Fruit fly (Drosophila melanogaster) whole organism, prepupa: ENCODE results near the gene CG33700.

ENCODE experiments used
- CG31627 ChIP-seq: fragments of 200-800 bp; sonication (Bioruptor generic); optimal IDR thresholded peaks from 3 replicates; lab custom pipeline; 2016; ENCODE audit warnings: missing biosample characterization, missing genetic modification characterization
- CG6163 ChIP-seq: fragments of 200-800 bp; sonication (Bioruptor generic); IDR thresholded peaks from 3 replicates; pipeline ENCODE4 v1.3.6; 2022; ENCODE audit warnings: missing biosample characterization, missing genetic modification characterization
- Hr4 ChIP-seq: fragments of 200-800 bp; sonication (Bioruptor generic); optimal IDR thresholded peaks from 3 replicates; lab custom pipeline; 2016; ENCODE audit warnings: missing biosample characterization, missing genetic modification characterization
- Met ChIP-seq: fragments of 200-800 bp; sonication (Bioruptor generic); optimal IDR thresholded peaks from 3 replicates; lab custom pipeline; 2016; ENCODE audit warnings: missing biosample characterization, missing genetic modification characterization
- cyc ChIP-seq: fragments of 200-800 bp; sonication (Bioruptor generic); optimal IDR thresholded peaks from 3 replicates; lab custom pipeline; 2016; ENCODE audit warnings: missing biosample characterization, missing genetic modification characterization

- TF ChIP-seq CG6163 (GFP tag; lab: Robert Waterston, UW) (no peak), CG31627 (GFP tag; lab: Kevin White, UChicago) (no peak), cyc (GFP tag; lab: Kevin White, UChicago) (no peak), Met (GFP tag; lab: Kevin White, UChicago) (no peak), Hr4 (GFP tag; lab: Kevin White, UChicago) (no peak)
Measured at dm6 chr3L:9543899-9544298, 18.6 kb upstream of the CG33700 start, which contains the start of gene Ir67a.
